Worm (Caenorhabditis elegans) whole organism, late embryonic: Measurements from ENCODE around the gene Y105C5A.1269.

Experiments
- ceh-31 ChIP-seq: sonication (generic microtip); optimal IDR thresholded peaks from 2 replicates; lab custom pipeline; 2016; ENCODE audit warnings: missing genetic modification characterization, missing compliant biosample characterization
- ceh-9 ChIP-seq: sonication (generic microtip); optimal IDR thresholded peaks from 2 replicates; lab custom pipeline; 2016; ENCODE audit warnings: mild to moderate bottlenecking, missing genetic modification characterization, inconsistent platforms, missing compliant biosample characterization
- elt-2 ChIP-seq: sonication (generic microtip); optimal IDR thresholded peaks from 2 replicates; lab custom pipeline; 2016; ENCODE audit warnings: missing genetic modification reagents, missing genetic modification characterization, missing compliant biosample characterization
- gmeb-2 ChIP-seq: sonication (generic microtip); optimal IDR thresholded peaks from 2 replicates; lab custom pipeline; 2016; ENCODE audit warnings: missing genetic modification characterization, inconsistent platforms, missing compliant biosample characterization
- nfya-1 ChIP-seq: sonication (generic microtip); optimal IDR thresholded peaks from 2 replicates; lab custom pipeline; 2017; ENCODE audit warnings: missing genetic modification characterization, mild to moderate bottlenecking, missing compliant biosample characterization, antibody characterized with exemption, moderate library complexity
- pha-4 ChIP-seq: fragments of 150-350 bp; optimal IDR thresholded peaks from 2 replicates; lab custom pipeline; 2018; ENCODE audit warnings: missing biosample characterization, missing genetic modification reagents, missing genetic modification characterization
- pqm-1 ChIP-seq: sonication (generic microtip); optimal IDR thresholded peaks from 2 replicates; lab custom pipeline; 2016; ENCODE audit warnings: missing genetic modification characterization, missing compliant biosample characterization
- pros-1 ChIP-seq: fragments of 150-350 bp; optimal IDR thresholded peaks from 2 replicates; lab custom pipeline; 2014; ENCODE audit warnings: missing biosample characterization, missing genetic modification reagents, missing genetic modification characterization
- sox-4 ChIP-seq: sonication (generic microtip); optimal IDR thresholded peaks from 2 replicates; lab custom pipeline; 2017; ENCODE audit warnings: mild to moderate bottlenecking, missing genetic modification characterization, inconsistent platforms, missing compliant biosample characterization
- tbx-2 ChIP-seq: sonication (generic microtip); optimal IDR thresholded peaks from 2 replicates; lab custom pipeline; 2016; ENCODE audit warnings: missing genetic modification characterization, missing compliant biosample characterization
- unc-42 ChIP-seq: sonication (generic microtip); optimal IDR thresholded peaks from 2 replicates; lab custom pipeline; 2016; ENCODE audit warnings: missing genotype, missing genetic modification characterization, missing compliant biosample characterization
- unc-55 ChIP-seq: sonication (generic microtip); optimal IDR thresholded peaks from 2 replicates; lab custom pipeline; 2017; ENCODE audit warnings: missing biosample characterization, missing genetic modification reagents, missing genetic modification characterization

- TF ChIP-seq unc-55 (GFP tag; lab: Kevin White, UChicago) = no peak
- no peak for TF ChIP-seq tbx-2 (tag; lab: Kevin White, UChicago)
- TF ChIP-seq pha-4 (tag; lab: Kevin White, UChicago) = no peak
- no peak for TF ChIP-seq elt-2 (tag; lab: Kevin White, UChicago)
- TF ChIP-seq unc-42 (tag; lab: Kevin White, UChicago) = no peak
- TF ChIP-seq gmeb-2 (tag; lab: Kevin White, UChicago) = no peak
- no peak for TF ChIP-seq pqm-1 (tag; lab: Kevin White, UChicago)
- TF ChIP-seq ceh-9 (tag; lab: Kevin White, UChicago) = no peak
- TF ChIP-seq nfya-1 (tag; lab: Kevin White, UChicago) = no peak
- no peak for TF ChIP-seq sox-4
- TF ChIP-seq pros-1 = no peak
- no peak for TF ChIP-seq ceh-31
Observed at ce11 chrIV:15894133-15894532, 46.9 kb downstream of the Y105C5A.1269 start, which contains the start of gene srv-14.
